Fruit fly (Drosophila melanogaster) whole organism, adult: ENCODE measurements around the gene Kmn2.
A peak's percentile ranks its signal among the peaks of the same experiment; 100 is the strongest.

Experiments used
- CG11617 ChIP-seq: fragments of 200-800 bp; sonication (Bioruptor generic); optimal IDR thresholded peaks from 2 replicates; lab custom pipeline; 2017; ENCODE audit warnings: mild to moderate bottlenecking, missing biosample characterization, missing genetic modification reagents, missing genetic modification characterization
- CG12768 ChIP-seq: fragments of 200-800 bp; sonication (Bioruptor generic); optimal IDR thresholded peaks from 2 replicates; lab custom pipeline; 2017; ENCODE audit warnings: missing biosample characterization, missing genetic modification characterization, mild to moderate bottlenecking, moderate library complexity, missing genetic modification reagents
- CG14711 ChIP-seq: fragments of 200-800 bp; sonication (Bioruptor generic); optimal IDR thresholded peaks from 2 replicates; lab custom pipeline; 2018; ENCODE audit warnings: missing biosample characterization, mild to moderate bottlenecking, missing genetic modification characterization, moderate library complexity
- CG1620 ChIP-seq: fragments of 200-800 bp; sonication (Bioruptor generic); optimal IDR thresholded peaks from 2 replicates; lab custom pipeline; 2016; ENCODE audit warnings: missing biosample characterization, missing genetic modification characterization
- CG33017 ChIP-seq: fragments of 200-800 bp; sonication (Bioruptor generic); optimal IDR thresholded peaks from 2 replicates; lab custom pipeline; 2018; ENCODE audit warnings: missing biosample characterization, mild to moderate bottlenecking, missing genetic modification characterization, moderate library complexity
- CG5204 ChIP-seq: fragments of 200-800 bp; sonication (Bioruptor generic); optimal IDR thresholded peaks from 2 replicates; lab custom pipeline; 2016; ENCODE audit warnings: missing biosample characterization, missing genetic modification characterization
- CG7045 ChIP-seq: fragments of 200-800 bp; sonication (Bioruptor generic); optimal IDR thresholded peaks from 2 replicates; lab custom pipeline; 2017; ENCODE audit warnings: missing biosample characterization, mild to moderate bottlenecking, missing genetic modification characterization
- CG7101 ChIP-seq: fragments of 200-800 bp; sonication (Bioruptor generic); optimal IDR thresholded peaks from 2 replicates; lab custom pipeline; 2018; ENCODE audit warnings: missing biosample characterization, mild to moderate bottlenecking, missing genetic modification characterization, moderate library complexity
- Clk ChIP-seq: fragments of 200-800 bp; sonication (Bioruptor generic); optimal IDR thresholded peaks from 2 replicates; lab custom pipeline; 2017; ENCODE audit warnings: missing biosample characterization, missing genetic modification characterization
- Crg-1 ChIP-seq: fragments of 200-800 bp; sonication (Bioruptor generic); optimal IDR thresholded peaks from 2 replicates; lab custom pipeline; 2016; ENCODE audit warnings: missing biosample characterization, missing genetic modification characterization
- Hr96 ChIP-seq: fragments of 200-800 bp; sonication (Bioruptor generic); optimal IDR thresholded peaks from 2 replicates; lab custom pipeline; 2016; ENCODE audit warnings: missing biosample characterization, missing genetic modification characterization
- Mnt ChIP-seq: fragments of 200-800 bp; sonication (Bioruptor generic); optimal IDR thresholded peaks from 2 replicates; lab custom pipeline; 2016; ENCODE audit warnings: missing biosample characterization, mild to moderate bottlenecking, missing genetic modification characterization
- bab1 ChIP-seq: fragments of 200-800 bp; sonication (Bioruptor generic); optimal IDR thresholded peaks from 3 replicates; lab custom pipeline; 2019; ENCODE audit warnings: missing biosample characterization, mild to moderate bottlenecking, missing genetic modification characterization, moderate library complexity
- cic ChIP-seq: fragments of 200-800 bp; sonication (Bioruptor generic); optimal IDR thresholded peaks from 2 replicates; lab custom pipeline; 2017; ENCODE audit warnings: missing biosample characterization, mild to moderate bottlenecking, missing genetic modification characterization, moderate library complexity
- cnc ChIP-seq, 2 experiments: fragments of >200 bp; optimal IDR thresholded peaks; 2 replicates each; lab custom pipeline; 2017
- kay ChIP-seq: fragments of 200-800 bp; sonication (Bioruptor generic); peaks from one replicate; lab custom pipeline; 2016; ENCODE audit warnings: missing biosample characterization, missing genetic modification characterization, borderline replicate concordance
- ovo ChIP-seq: fragments of 200-800 bp; sonication (Bioruptor generic); optimal IDR thresholded peaks from 2 replicates; lab custom pipeline; 2016; ENCODE audit warnings: missing biosample characterization, missing genetic modification characterization
- pad ChIP-seq: fragments of 200-800 bp; sonication (Bioruptor generic); optimal IDR thresholded peaks from 3 replicates; lab custom pipeline; 2017; ENCODE audit warnings: missing biosample characterization, missing genetic modification characterization, mild to moderate bottlenecking, moderate library complexity, missing genetic modification reagents
- tj ChIP-seq: fragments of 200-800 bp; sonication (Bioruptor generic); optimal IDR thresholded peaks from 3 replicates; lab custom pipeline; 2017; ENCODE audit warnings: missing biosample characterization, mild to moderate bottlenecking, missing genetic modification characterization, moderate library complexity
- toe ChIP-seq: fragments of 200-800 bp; sonication (Bioruptor generic); optimal IDR thresholded peaks from 2 replicates; lab custom pipeline; 2016; ENCODE audit warnings: missing biosample characterization, missing genetic modification characterization

Kmn2 gene

DNA sequence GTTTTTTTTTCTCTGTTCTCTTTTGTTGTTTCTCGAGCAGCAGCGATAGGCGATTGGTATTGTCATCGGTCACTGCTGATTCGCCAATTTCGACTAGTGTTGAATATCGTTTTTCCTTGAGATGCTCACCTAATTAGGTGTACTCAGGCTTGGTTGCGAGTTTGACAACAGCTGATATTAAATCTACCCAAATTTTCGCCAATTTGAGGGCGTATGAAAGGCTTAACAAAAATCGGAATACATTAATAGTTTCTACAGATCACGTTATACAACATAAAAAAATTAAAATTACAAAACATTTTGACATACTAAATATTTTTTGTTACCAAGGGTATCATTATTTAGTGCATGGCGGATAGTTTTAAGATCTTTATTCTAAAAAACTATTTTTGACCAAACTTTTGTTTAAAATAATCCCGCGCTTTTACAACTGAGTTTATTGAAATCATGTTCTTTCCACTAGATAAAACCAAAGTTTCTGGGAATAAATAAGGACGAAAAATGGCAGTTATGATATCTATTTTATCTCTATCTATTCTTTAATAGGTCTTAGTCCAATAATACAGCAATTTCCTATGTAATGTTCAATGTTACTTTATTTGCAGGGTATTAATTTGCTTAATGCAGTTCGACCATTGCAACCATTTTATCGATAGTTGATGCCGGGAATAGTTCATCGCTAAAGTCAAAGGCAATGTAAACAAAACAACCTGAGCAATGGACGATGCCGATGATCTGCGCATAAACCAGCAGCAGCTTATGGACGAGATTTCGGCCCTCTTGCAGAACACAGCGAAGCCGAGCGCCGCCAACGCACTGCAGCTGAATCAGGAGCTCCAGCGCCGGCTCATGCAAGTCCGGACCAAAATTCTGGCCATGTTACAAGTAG is 12.3 kb upstream of the Kmn2 start, which contains the start of the genes CG10435 and Pbp95:
TSS of gene CG10435 (minus strand) at position 81 of the 889 bp plus-strand sequence.
TSS of gene Pbp95 (plus strand) at position 671 of the 889 bp plus-strand sequence.
- TF ChIP-seq CG12768 (GFP tag; lab: Kevin White, UChicago) (peak; percentile 39), cnc (optimal IDR thresholded peaks at IDR 0.05; lab: Kevin White, UChicago) (no peak), kay (no peak), CG11617 (GFP tag; lab: Kevin White, UChicago) (peak; percentile 72), CG14711 (tag; lab: Kevin White, UChicago) (peak; percentile 31), toe (GFP tag; lab: Kevin White, UChicago) (peak; percentile 79), tj (GFP tag; lab: Kevin White, UChicago) (peak; percentile 83), bab1 (peak; percentile 33), CG33017 (tag; lab: Kevin White, UChicago) (no peak), ovo (GFP tag; lab: Kevin White, UChicago) (no peak), CG1620 (GFP tag; lab: Kevin White, UChicago) (peak; percentile 66), cic (GFP tag; lab: Kevin White, UChicago) (no peak), Clk (GFP tag; lab: Kevin White, UChicago) (peak; percentile 32), CG7101 (peak; percentile 57), CG5204 (GFP tag; lab: Kevin White, UChicago) (peak; percentile 80), Crg-1 (GFP tag; lab: Kevin White, UChicago) (peak; percentile 54), Mnt (GFP tag; lab: Kevin White, UChicago) (peak; percentile 60), CG7045 (GFP tag; lab: Kevin White, UChicago) (peak; percentile 37), pad (GFP tag; lab: Kevin White, UChicago) (peak; percentile 49), Hr96 (GFP tag; lab: Kevin White, UChicago) (peak; percentile 4)

DNA sequence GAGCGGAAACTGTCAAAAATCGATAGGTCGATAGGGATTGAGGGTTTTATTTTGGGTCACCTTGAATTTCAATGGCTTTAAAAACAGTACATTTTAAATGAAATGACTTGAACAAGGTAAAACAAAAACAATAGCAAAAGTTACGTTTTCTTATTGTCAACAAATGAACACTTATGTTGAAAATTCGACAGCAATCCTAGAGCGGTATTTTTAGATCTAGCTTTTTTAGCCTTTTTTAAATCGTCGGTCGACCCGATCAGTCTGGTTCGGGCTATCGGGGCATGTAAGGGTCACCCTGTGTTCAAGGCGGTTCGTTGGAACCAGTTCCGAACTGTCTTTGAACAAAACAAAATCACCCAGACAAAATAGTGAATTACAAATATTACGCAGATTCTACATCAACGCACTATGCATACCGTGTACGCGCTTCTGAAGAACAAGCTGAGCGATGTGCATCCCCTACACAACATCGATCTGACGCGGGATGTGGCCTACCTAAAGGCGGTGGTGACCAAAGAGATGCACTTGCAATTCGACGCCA is 8.0 kb upstream of the Kmn2 start, which contains the start of the genes CG11052 and CG3223:
TSS of gene CG11052 (minus strand) at position 218 of the 541 bp plus-strand sequence.
TSS of gene CG3223 (plus strand) at position 321 of the 541 bp plus-strand sequence.
- TF ChIP-seq Mnt (GFP tag; lab: Kevin White, UChicago) (no peak), Clk (GFP tag; lab: Kevin White, UChicago) (no peak), CG12768 (GFP tag; lab: Kevin White, UChicago) (no peak), CG7101 (no peak), toe (GFP tag; lab: Kevin White, UChicago) (no peak), tj (GFP tag; lab: Kevin White, UChicago) (no peak), bab1 (peak; percentile 45), CG5204 (GFP tag; lab: Kevin White, UChicago) (no peak), CG11617 (GFP tag; lab: Kevin White, UChicago) (no peak), pad (GFP tag; lab: Kevin White, UChicago) (no peak), ovo (GFP tag; lab: Kevin White, UChicago) (no peak), Hr96 (GFP tag; lab: Kevin White, UChicago) (no peak), Crg-1 (GFP tag; lab: Kevin White, UChicago) (no peak), CG14711 (tag; lab: Kevin White, UChicago) (peak; percentile 67), kay (no peak)

DNA sequence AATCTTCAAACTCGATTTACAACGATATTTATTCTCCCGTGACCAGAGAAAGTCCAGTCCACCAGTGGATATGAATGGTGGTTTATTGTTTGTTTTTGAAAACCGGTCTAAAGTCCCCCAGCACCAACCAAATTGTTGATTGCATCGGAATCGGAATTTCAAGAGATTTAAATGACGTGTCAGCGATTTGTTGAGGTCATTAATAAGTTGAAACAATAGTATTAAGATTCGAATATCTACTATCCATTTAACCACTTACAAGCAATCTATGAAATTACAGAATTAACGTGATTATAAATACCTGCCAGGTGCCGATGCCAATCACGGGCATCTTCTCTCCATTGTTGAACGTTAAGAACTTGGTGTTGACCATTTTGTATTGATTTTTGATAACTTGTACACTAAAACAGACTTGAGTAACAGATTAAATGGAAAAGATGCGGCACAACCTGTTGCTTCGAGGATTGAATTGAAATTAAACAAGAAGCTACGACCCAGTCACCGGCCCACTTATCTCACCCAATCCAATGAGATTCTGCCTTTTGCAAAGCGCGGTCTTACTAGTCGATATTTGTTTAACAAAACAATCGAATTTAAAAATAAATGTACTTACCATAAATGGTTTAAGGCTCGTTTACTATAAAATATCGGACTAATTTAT is 6.6 kb upstream of the Kmn2 start, which contains the start of gene CG2767:
TSS of gene CG2767 (minus strand) at position 516 of the 661 bp plus-strand sequence.
- TF ChIP-seq cnc (optimal IDR thresholded peaks at IDR 0.05; lab: Kevin White, UChicago) = no peak
- peak; percentile 17 for TF ChIP-seq CG12768 (GFP tag; lab: Kevin White, UChicago)
- TF ChIP-seq CG5204 (GFP tag; lab: Kevin White, UChicago) = no peak
- TF ChIP-seq CG1620 (GFP tag; lab: Kevin White, UChicago) = no peak
- TF ChIP-seq CG33017 (tag; lab: Kevin White, UChicago) = peak; percentile 18
- TF ChIP-seq bab1 = peak; percentile 13
- no peak for TF ChIP-seq CG7101
- peak; percentile 64 for TF ChIP-seq tj (GFP tag; lab: Kevin White, UChicago)

DNA sequence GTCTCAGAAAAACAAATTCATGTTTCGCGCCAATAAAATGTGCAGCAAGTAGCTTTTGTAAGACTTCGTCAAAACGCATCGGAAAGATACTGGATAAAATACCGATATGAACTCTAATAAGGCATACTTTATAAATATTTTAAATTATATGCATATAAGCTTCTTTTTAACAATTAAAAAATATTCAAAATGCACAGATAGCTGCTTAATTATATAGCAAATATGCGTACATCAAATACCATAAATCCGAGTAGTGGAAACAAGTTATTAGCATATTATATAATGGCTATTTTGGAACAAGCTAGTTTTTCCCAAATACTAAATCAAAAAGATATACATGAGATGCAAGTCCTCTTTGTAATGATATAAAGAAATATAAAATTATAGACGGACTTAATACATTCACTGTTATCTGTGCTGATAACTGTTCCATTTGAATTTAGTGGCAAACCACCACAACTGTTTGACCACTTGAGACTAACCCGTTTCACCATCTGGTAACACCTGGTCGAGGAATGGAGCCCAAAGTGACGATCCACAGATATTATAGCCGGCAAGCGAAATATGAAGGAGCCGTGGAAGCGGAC is 1.5 kb downstream of the Kmn2 start, which contains the start of gene PIG-H:
TSS of gene PIG-H (plus strand) at position 303 of the 587 bp plus-strand sequence.
- TF ChIP-seq Hr96 (GFP tag; lab: Kevin White, UChicago) = no peak
- no peak for TF ChIP-seq tj (GFP tag; lab: Kevin White, UChicago)
- peak; percentile 22 for TF ChIP-seq kay
- TF ChIP-seq Crg-1 (GFP tag; lab: Kevin White, UChicago) = no peak
- TF ChIP-seq toe (GFP tag; lab: Kevin White, UChicago) = peak; percentile 8
- peak; percentile 11 for TF ChIP-seq CG5204 (GFP tag; lab: Kevin White, UChicago)
- peak; percentile 5 for TF ChIP-seq CG12768 (GFP tag; lab: Kevin White, UChicago)
- peak; percentile 23 for TF ChIP-seq CG14711 (tag; lab: Kevin White, UChicago)
- no peak for TF ChIP-seq cic (GFP tag; lab: Kevin White, UChicago)

DNA sequence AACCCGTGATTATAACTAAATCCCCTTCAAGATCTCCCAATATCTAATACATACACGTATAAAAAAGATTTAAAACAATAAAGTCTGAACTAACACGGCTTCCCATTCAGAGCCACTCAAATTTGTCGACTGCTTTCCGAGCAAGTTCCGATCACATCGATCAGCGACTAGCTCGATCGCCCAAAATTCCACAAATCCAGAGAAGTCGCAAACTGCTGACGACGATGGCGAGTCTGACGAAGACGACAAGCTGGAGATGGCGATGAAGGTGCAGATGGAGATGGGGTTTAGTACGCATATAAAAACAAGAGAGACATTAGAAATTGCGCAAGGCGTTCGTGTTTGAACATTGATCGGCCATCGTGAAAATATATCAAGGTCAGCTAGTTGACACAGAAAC is 2.3 kb downstream of the Kmn2 start:
- no peak for TF ChIP-seq kay
- no peak for TF ChIP-seq CG5204 (GFP tag; lab: Kevin White, UChicago)
- no peak for TF ChIP-seq CG11617 (GFP tag; lab: Kevin White, UChicago)
- no peak for TF ChIP-seq CG14711 (tag; lab: Kevin White, UChicago)
- no peak for TF ChIP-seq CG33017 (tag; lab: Kevin White, UChicago)
- TF ChIP-seq Crg-1 (GFP tag; lab: Kevin White, UChicago) = no peak
- TF ChIP-seq toe (GFP tag; lab: Kevin White, UChicago) = no peak
- TF ChIP-seq Clk (GFP tag; lab: Kevin White, UChicago) = no peak
- TF ChIP-seq pad (GFP tag; lab: Kevin White, UChicago) = no peak
- no peak for TF ChIP-seq ovo (GFP tag; lab: Kevin White, UChicago)
- TF ChIP-seq CG12768 (GFP tag; lab: Kevin White, UChicago) = no peak
- no peak for TF ChIP-seq Hr96 (GFP tag; lab: Kevin White, UChicago)
- TF ChIP-seq tj (GFP tag; lab: Kevin White, UChicago) = no peak
- TF ChIP-seq cic (GFP tag; lab: Kevin White, UChicago) = no peak
